Worm (Caenorhabditis elegans) whole organism, L4 larva: ENCODE measurements around the gene Y17G7B.18.
A peak's percentile ranks its signal among the peaks of the same experiment; 100 is the strongest.

Experiments
- D1046.2 ChIP-seq: fragments of 200-800 bp; sonication (Bioruptor generic); IDR thresholded peaks from 2 replicates; pipeline ENCODE4 v1.3.6; 2022; ENCODE audit warnings: missing genetic modification characterization, missing compliant biosample characterization
- F37D6.2 ChIP-seq: sonication (generic microtip); optimal IDR thresholded peaks from 2 replicates; lab custom pipeline; 2016; ENCODE audit warnings: mild to moderate bottlenecking, missing genetic modification characterization, missing compliant biosample characterization
- F44E2.7 ChIP-seq: fragments of 200-800 bp; sonication (Bioruptor generic); IDR thresholded peaks from 2 replicates; pipeline ENCODE4 v2.1.2; 2022; ENCODE audit warnings: missing genetic modification characterization, missing compliant biosample characterization
- F49E8.2 ChIP-seq: sonication (generic microtip); optimal IDR thresholded peaks from 2 replicates; lab custom pipeline; 2016; ENCODE audit warnings: missing compliant biosample characterization, mild to moderate bottlenecking, missing genetic modification characterization, borderline replicate concordance
- T26A8.4 ChIP-seq: fragments of 200-800 bp; sonication (Bioruptor generic); IDR thresholded peaks from 2 replicates; pipeline ENCODE4 v1.3.6; 2022; ENCODE audit warnings: missing genetic modification characterization, missing compliant biosample characterization
- ZK546.5 ChIP-seq, 2 experiments: sonication (generic microtip); optimal IDR thresholded peaks; 2 replicates each; lab custom pipeline; 2017; ENCODE audit warnings: missing biosample characterization in 2 of 2, missing genetic modification characterization in 2 of 2
- aha-1 ChIP-seq: fragments of 150-350 bp; peaks from one replicate; lab custom pipeline; 2014; ENCODE audit warnings: missing biosample characterization, missing genetic modification characterization
- ama-1 ChIP-seq: fragments of 150-350 bp; optimal IDR thresholded peaks from 2 replicates; lab custom pipeline; 2014; ENCODE audit warnings: inconsistent platforms, mixed read lengths
- arid-1 ChIP-seq: fragments of 200-800 bp; sonication (Bioruptor generic); conservative IDR thresholded peaks from 2 replicates; pipeline ENCODE4 v1.3.6; 2022; ENCODE audit warnings: missing genetic modification reagents, missing genetic modification characterization, missing compliant biosample characterization
- ceh-28 ChIP-seq: fragments of 150-350 bp; optimal IDR thresholded peaks from 2 replicates; lab custom pipeline; 2014; ENCODE audit warnings: missing biosample characterization, missing genetic modification reagents, missing genetic modification characterization
- ceh-44 ChIP-seq: fragments of 200-800 bp; sonication (Bioruptor generic); IDR thresholded peaks from 2 replicates; pipeline ENCODE4 v1.3.6; 2022; ENCODE audit warnings: missing genetic modification reagents, missing genetic modification characterization, missing compliant biosample characterization
- ceh-62 ChIP-seq: sonication (generic microtip); optimal IDR thresholded peaks from 2 replicates; lab custom pipeline; 2017; ENCODE audit warnings: missing biosample characterization, missing genetic modification characterization
- dmd-9 ChIP-seq: fragments of 200-800 bp; sonication (Bioruptor generic); IDR thresholded peaks from 2 replicates; pipeline ENCODE4 v1.3.6; 2022; ENCODE audit warnings: missing genetic modification reagents, missing genetic modification characterization, missing compliant biosample characterization
- dve-1 ChIP-seq: sonication (generic microtip); optimal IDR thresholded peaks from 2 replicates; lab custom pipeline; 2017; ENCODE audit warnings: antibody characterized with exemption, mild to moderate bottlenecking, missing genetic modification characterization, missing compliant biosample characterization; ENCODE audit not compliant: insufficient read depth
- egl-27 ChIP-seq: sonication (generic microtip); optimal IDR thresholded peaks from 3 replicates; lab custom pipeline; 2017; ENCODE audit warnings: missing biosample characterization, missing genetic modification reagents, missing genetic modification characterization
- gei-8 ChIP-seq: fragments of 200-800 bp; sonication (Bioruptor generic); optimal IDR thresholded peaks from 2 replicates; lab custom pipeline; 2018; ENCODE audit warnings: mild to moderate bottlenecking, missing genetic modification characterization, missing compliant biosample characterization
- hif-1 ChIP-seq, 2 experiments: sonication (generic microtip); optimal IDR thresholded peaks; 2 replicates each; lab custom pipeline; 2016 to 2017; ENCODE audit warnings: missing compliant biosample characterization in 2 of 2, missing genetic modification characterization in 2 of 2, missing genetic modification reagents in 2 of 2, missing genotype in 2 of 2, mild to moderate bottlenecking in 1 of 2
- hlh-11 ChIP-seq: fragments of 200-800 bp; sonication (Bioruptor generic); optimal IDR thresholded peaks from 2 replicates; lab custom pipeline; 2018; ENCODE audit warnings: mild to moderate bottlenecking, missing genetic modification characterization, missing compliant biosample characterization
- hlh-30 ChIP-seq: sonication (generic microtip); optimal IDR thresholded peaks from 2 replicates; lab custom pipeline; 2017; ENCODE audit warnings: antibody characterized with exemption, mild to moderate bottlenecking, missing genetic modification characterization, missing compliant biosample characterization; ENCODE audit not compliant: insufficient read depth
- hmg-1.1 ChIP-seq: fragments of 200-800 bp; sonication (Bioruptor generic); IDR thresholded peaks from 2 replicates; pipeline ENCODE4 v1.3.6; 2022; ENCODE audit warnings: missing genetic modification reagents, missing genetic modification characterization, missing compliant biosample characterization
- lin-29 ChIP-seq: fragments of 200-800 bp; sonication (Bioruptor generic); IDR thresholded peaks from 2 replicates; pipeline ENCODE4 v1.3.6; 2022; ENCODE audit warnings: missing genetic modification reagents, missing genetic modification characterization, missing compliant biosample characterization
- lin-39 ChIP-seq: fragments of 150-350 bp; optimal IDR thresholded peaks from 2 replicates; lab custom pipeline; 2014; ENCODE audit warnings: missing biosample characterization, missing genetic modification reagents, missing genetic modification characterization
- lsy-2 ChIP-seq, 2 experiments: fragments of 150-350 bp in 1 of 2; sonication (generic microtip) in 1 of 2; optimal IDR thresholded peaks; 2 replicates each; lab custom pipeline; 2014 to 2017; ENCODE audit warnings: missing biosample characterization in 2 of 2, missing genetic modification characterization in 2 of 2
- madf-5 ChIP-seq, 2 experiments: fragments of 200-800 bp; sonication (Bioruptor generic); IDR thresholded peaks; 2 replicates each; pipeline ENCODE4 v1.3.6; 2022; ENCODE audit warnings: missing compliant biosample characterization in 2 of 2, missing genetic modification characterization in 2 of 2
- madf-9 ChIP-seq: fragments of 200-800 bp; sonication (Bioruptor generic); conservative IDR thresholded peaks from 2 replicates; pipeline ENCODE4 v1.3.6; 2022; ENCODE audit warnings: missing genetic modification reagents, missing genetic modification characterization, missing compliant biosample characterization
- mdl-1 ChIP-seq, 2 experiments: fragments of 150-350 bp in 1 of 2; sonication (generic microtip) in 1 of 2; optimal IDR thresholded peaks; 2 replicates each; lab custom pipeline; 2014 to 2017; ENCODE audit warnings: missing biosample characterization in 2 of 2, missing genetic modification characterization in 2 of 2
- mdt-29 ChIP-seq: fragments of 200-800 bp; sonication (Bioruptor generic); IDR thresholded peaks from 2 replicates; pipeline ENCODE4 v1.3.6; 2022; ENCODE audit warnings: missing genetic modification reagents, missing genetic modification characterization, missing compliant biosample characterization
- mes-2 ChIP-seq: sonication (generic microtip); optimal IDR thresholded peaks from 2 replicates; lab custom pipeline; 2016; ENCODE audit warnings: missing genotype, mild to moderate bottlenecking, missing genetic modification characterization, missing compliant biosample characterization; ENCODE audit not compliant: poor library complexity, severe bottlenecking
- mxl-3 ChIP-seq: fragments of 200-800 bp; sonication (Bioruptor generic); optimal IDR thresholded peaks from 2 replicates; lab custom pipeline; 2018; ENCODE audit warnings: mild to moderate bottlenecking, missing genetic modification characterization, missing compliant biosample characterization
- nhr-25 ChIP-seq: sonication (generic microtip); optimal IDR thresholded peaks from 2 replicates; lab custom pipeline; 2017; ENCODE audit warnings: missing genetic modification characterization, mild to moderate bottlenecking, missing compliant biosample characterization, antibody characterized with exemption, moderate library complexity, borderline replicate concordance; ENCODE audit not compliant: insufficient read depth
- nhr-28 ChIP-seq: fragments of 150-350 bp; optimal IDR thresholded peaks from 2 replicates; lab custom pipeline; 2014; ENCODE audit warnings: missing biosample characterization, missing genetic modification characterization
- nhr-77 ChIP-seq: fragments of 150-350 bp; optimal IDR thresholded peaks from 2 replicates; lab custom pipeline; 2014; ENCODE audit warnings: missing biosample characterization, missing genetic modification characterization
- unc-39 ChIP-seq: sonication (generic microtip); optimal IDR thresholded peaks from 2 replicates; lab custom pipeline; 2017; ENCODE audit warnings: missing biosample characterization, missing genetic modification characterization
- unc-62 ChIP-seq, 3 experiments: fragments of 150-350 bp in 1 of 3; sonication (generic microtip); optimal IDR thresholded peaks in 2 of 3; peaks in 1 of 3; 1 replicate in 1 of 3; 2 replicates in 2 of 3; lab custom pipeline; 2014 to 2017; ENCODE audit warnings: missing biosample characterization in 3 of 3, missing genetic modification characterization in 3 of 3, missing genetic modification reagents in 3 of 3, missing genotype in 1 of 3
- zfp-2 ChIP-seq: sonication (generic microtip); optimal IDR thresholded peaks from 2 replicates; lab custom pipeline; 2016; ENCODE audit warnings: mild to moderate bottlenecking, missing genetic modification characterization, missing compliant biosample characterization
- zip-11 ChIP-seq: fragments of 200-800 bp; sonication (Bioruptor generic); IDR thresholded peaks from 2 replicates; pipeline ENCODE4 v1.3.6; 2022; ENCODE audit warnings: missing genetic modification characterization, missing compliant biosample characterization

Gene Y17G7B.18

DNA sequence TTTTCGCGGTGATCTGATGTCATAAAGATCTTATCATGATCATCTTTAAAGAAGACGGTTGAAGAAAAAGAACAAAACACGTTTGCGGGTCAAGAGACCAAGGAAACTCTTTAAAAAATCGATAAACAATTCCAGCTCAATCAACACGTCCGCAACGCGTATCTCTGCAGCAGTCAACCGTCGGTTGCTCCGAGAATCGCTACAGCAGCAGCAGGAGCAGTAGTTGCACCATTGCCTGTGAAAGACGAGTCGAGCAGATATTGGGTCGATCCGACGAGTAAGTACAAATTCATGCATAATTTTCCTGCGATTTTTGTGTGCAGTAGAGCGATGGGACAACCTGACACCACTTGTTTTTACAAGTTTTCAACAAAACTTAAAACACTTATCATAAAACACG is 53.1 kb downstream of the Y17G7B.18 start:
- TF ChIP-seq hlh-11 (tag; lab: Kevin White, UChicago) (peak; percentile 19), aha-1 (tag; lab: Kevin White, UChicago) (peak; percentile 66), hif-1 (tag; optimal IDR thresholded peaks at IDR 0.05; lab: Kevin White, UChicago) (peak in 1 of 2 experiments; percentile 10), nhr-25 (tag; lab: Kevin White, UChicago) (peak; percentile 19), lsy-2 (tag; optimal IDR thresholded peaks at IDR 0.05; lab: Kevin White, UChicago) (no peak), mes-2 (no peak), nhr-77 (tag; lab: Kevin White, UChicago) (no peak), madf-9 (GFP tag; lab: Robert Waterston, UW) (no peak), dve-1 (tag; lab: Kevin White, UChicago) (peak; percentile 15), D1046.2 (0 out of 2 replicates have a peak, but pooled peaks have one; percentile 6), mdl-1 (tag; optimal IDR thresholded peaks at IDR 0.05; lab: Kevin White, UChicago) (peak in 1 of 2 experiments; percentile 34)
- TF ChIP-seq, all 104 proteins: peak for 7

DNA sequence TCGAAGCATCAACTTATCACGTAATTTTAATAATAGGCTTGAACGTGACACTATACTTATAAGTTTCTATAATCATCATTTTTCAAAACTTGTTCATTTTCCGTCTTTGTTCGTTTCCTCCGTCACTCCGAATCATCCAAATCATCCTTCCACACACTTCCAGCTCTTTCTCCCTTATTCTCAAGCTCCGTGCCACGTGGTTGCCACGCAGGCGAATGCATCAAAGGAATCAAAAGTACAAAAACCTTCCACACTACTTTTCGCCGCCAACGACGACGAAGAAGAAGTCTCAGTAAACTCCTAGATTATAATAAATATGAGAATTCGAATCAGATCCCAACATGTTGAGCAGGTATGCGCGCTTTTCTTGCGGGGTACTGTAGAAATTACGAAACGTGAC is 53.5 kb downstream of the Y17G7B.18 start:
- TF ChIP-seq ceh-62 (no peak), lin-39 (tag; lab: Kevin White, UChicago) (no peak), T26A8.4 (no peak), madf-9 (GFP tag; lab: Robert Waterston, UW) (no peak), gei-8 (GFP tag; lab: Kevin White, UChicago) (no peak), lsy-2 (tag; optimal IDR thresholded peaks at IDR 0.05; lab: Kevin White, UChicago) (peak in 1 of 2 experiments; percentile 1), F44E2.7 (no peak), zip-11 (GFP tag; lab: Robert Waterston, UW) (no peak), F37D6.2 (tag; lab: Kevin White, UChicago) (no peak), egl-27 (tag; lab: Kevin White, UChicago) (no peak), unc-39 (tag; lab: Kevin White, UChicago) (no peak), ZK546.5 (tag; optimal IDR thresholded peaks at IDR 0.05; lab: Kevin White, UChicago) (no peak), ceh-44 (GFP tag; lab: Robert Waterston, UW) (no peak), dmd-9 (GFP tag; lab: Robert Waterston, UW) (no peak), madf-5 (GFP tag; IDR thresholded peaks at IDR 0.05; lab: Robert Waterston, UW) (0 out of 4 replicates have a peak, but pooled peaks of 1 of the 2 experiments have one; percentile 28), lin-29 (no peak), aha-1 (tag; lab: Kevin White, UChicago) (peak; percentile 27), nhr-25 (tag; lab: Kevin White, UChicago) (no peak), D1046.2 (no peak), F49E8.2 (tag; lab: Kevin White, UChicago) (no peak), hmg-1.1 (0 out of 2 replicates have a peak, but pooled peaks have one; percentile 15)

DNA sequence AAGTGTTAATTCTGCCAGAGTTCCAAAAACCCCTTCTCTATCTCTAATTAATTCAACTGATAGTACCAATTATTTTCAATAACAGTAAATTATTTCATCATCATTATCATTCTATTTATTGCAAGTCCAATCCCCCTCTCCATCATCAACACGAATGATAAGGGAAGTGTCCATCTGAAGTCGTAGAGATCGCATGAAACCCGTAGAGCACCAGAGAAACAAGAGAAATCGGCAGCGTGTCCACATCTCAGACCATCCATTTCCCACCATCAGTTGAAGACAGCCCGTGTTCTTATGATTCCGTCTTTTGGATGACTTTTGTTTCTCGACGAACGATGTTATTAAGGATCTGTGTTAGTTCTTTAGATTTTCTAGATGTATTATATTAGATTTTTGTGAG is 54.2 kb downstream of the Y17G7B.18 start:
- TF ChIP-seq hlh-11 (tag; lab: Kevin White, UChicago) (peak; percentile 6), mdl-1 (tag; optimal IDR thresholded peaks at IDR 0.05; lab: Kevin White, UChicago) (peak; percentile 35 to 77), unc-62 (GFP tag; optimal IDR thresholded peaks at IDR 0.05 in 1 of 2; lab: Kevin White, UChicago) (peak in 1 of 2 experiments; percentile 58), unc-62 (tag; optimal IDR thresholded peaks at IDR 0.05; lab: Kevin White, UChicago) (no peak), hlh-30 (tag; lab: Kevin White, UChicago) (peak; percentile 37), ceh-28 (tag; lab: Kevin White, UChicago) (no peak), mxl-3 (GFP tag; lab: Kevin White, UChicago) (peak; percentile 70), arid-1 (no peak), ama-1 (lab: Kevin White, UChicago) (no peak), mdt-29 (no peak), nhr-28 (tag; lab: Kevin White, UChicago) (peak; percentile 18), zfp-2 (tag; lab: Kevin White, UChicago) (no peak)
